Worm (Caenorhabditis elegans) whole organism, L1 larva: Measurements from ENCODE around the gene twk-45.
A peak's percentile ranks its signal among the peaks of the same experiment; 100 is the strongest.

Experiments used
- C04F5.9 ChIP-seq: sonication (generic microtip); optimal IDR thresholded peaks from 2 replicates; lab custom pipeline; 2016; ENCODE audit warnings: missing genetic modification characterization, missing compliant biosample characterization
- C34B4.2 ChIP-seq: sonication (generic microtip); optimal IDR thresholded peaks from 2 replicates; lab custom pipeline; 2017; ENCODE audit warnings: mild to moderate bottlenecking, missing genetic modification characterization, missing compliant biosample characterization
- alr-1 ChIP-seq: fragments of 200-800 bp; sonication (Bioruptor generic); optimal IDR thresholded peaks from 2 replicates; lab custom pipeline; 2018; ENCODE audit warnings: borderline replicate concordance, mild to moderate bottlenecking, missing genetic modification characterization, missing compliant biosample characterization
- blmp-1 ChIP-seq: fragments of 150-350 bp; optimal IDR thresholded peaks from 2 replicates; lab custom pipeline; 2014; ENCODE audit warnings: missing biosample characterization, missing genetic modification characterization
- ceh-8 ChIP-seq: fragments of 200-800 bp; sonication (Bioruptor generic); optimal IDR thresholded peaks from 2 replicates; lab custom pipeline; 2018; ENCODE audit warnings: mild to moderate bottlenecking, missing genetic modification characterization, moderate library complexity, missing compliant biosample characterization
- ceh-90 ChIP-seq: sonication (generic microtip); optimal IDR thresholded peaks from 2 replicates; lab custom pipeline; 2016; ENCODE audit warnings: missing genetic modification characterization, missing compliant biosample characterization
- dpl-1 ChIP-seq, 3 experiments: fragments of 150-350 bp in 2 of 3; sonication (generic microtip) in 1 of 3; optimal IDR thresholded peaks; 2 replicates each; lab custom pipeline; 2014 to 2017; ENCODE audit warnings: missing biosample characterization in 3 of 3, missing genetic modification characterization in 3 of 3, missing genetic modification reagents in 3 of 3
- efl-1 ChIP-seq, 4 experiments: fragments of 150-350 bp; optimal IDR thresholded peaks in 3 of 4; peaks in 1 of 4; 1 replicate in 1 of 4; 2 replicates in 3 of 4; lab custom pipeline; 2014; ENCODE audit warnings: missing biosample characterization in 2 of 4, missing genetic modification characterization in 2 of 4, missing genetic modification reagents in 2 of 4
- efl-3 ChIP-seq: fragments of 200-800 bp; sonication (Bioruptor generic); optimal IDR thresholded peaks from 2 replicates; lab custom pipeline; 2018; ENCODE audit warnings: mild to moderate bottlenecking, missing genetic modification characterization, missing compliant biosample characterization
- elt-2 ChIP-seq: sonication (generic microtip); optimal IDR thresholded peaks from 2 replicates; lab custom pipeline; 2016; ENCODE audit warnings: missing genetic modification characterization, mild to moderate bottlenecking, inconsistent platforms, missing compliant biosample characterization, missing genetic modification reagents
- elt-3 ChIP-seq, 6 experiments: fragments of 150-350 bp in 1 of 6; sonication (generic microtip); optimal IDR thresholded peaks; 2 replicates each; lab custom pipeline; 2017 to 2018; ENCODE audit warnings: missing biosample characterization in 6 of 6, missing genetic modification characterization in 6 of 6, inconsistent platforms in 1 of 6
- ets-5 ChIP-seq: fragments of 200-800 bp; sonication (Bioruptor generic); IDR thresholded peaks from 2 replicates; pipeline ENCODE4 v1.3.6; 2022; ENCODE audit warnings: missing genetic modification characterization, missing compliant biosample characterization
- fkh-10 ChIP-seq: sonication (generic microtip); optimal IDR thresholded peaks from 2 replicates; lab custom pipeline; 2017; ENCODE audit warnings: missing biosample characterization, missing genetic modification reagents, missing genetic modification characterization
- fkh-4 ChIP-seq: sonication (generic microtip); optimal IDR thresholded peaks from 2 replicates; lab custom pipeline; 2016; ENCODE audit warnings: missing compliant biosample characterization, missing genetic modification characterization, borderline replicate concordance
- fos-1 ChIP-seq: fragments of 150-350 bp; optimal IDR thresholded peaks from 2 replicates; lab custom pipeline; 2014; ENCODE audit warnings: missing biosample characterization, missing genetic modification characterization
- hlh-17 ChIP-seq: fragments of 200-800 bp; sonication (Bioruptor generic); optimal IDR thresholded peaks from 2 replicates; lab custom pipeline; 2018; ENCODE audit warnings: missing genetic modification characterization, mild to moderate bottlenecking, missing compliant biosample characterization, moderate library complexity, borderline replicate concordance
- hlh-4 ChIP-seq: sonication (generic microtip); optimal IDR thresholded peaks from 2 replicates; lab custom pipeline; 2016; ENCODE audit warnings: mild to moderate bottlenecking, missing genetic modification characterization, missing compliant biosample characterization
- isw-1 ChIP-seq: fragments of 200-800 bp; sonication (Bioruptor generic); IDR thresholded peaks from 2 replicates; pipeline ENCODE4 v1.3.6; 2022; ENCODE audit warnings: missing genetic modification characterization, missing compliant biosample characterization
- lin-13 ChIP-seq: fragments of 150-350 bp; optimal IDR thresholded peaks from 2 replicates; lab custom pipeline; 2014; ENCODE audit warnings: missing biosample characterization, missing genetic modification reagents, missing genetic modification characterization
- lin-14 ChIP-seq: fragments of 200-800 bp; sonication (Bioruptor generic); optimal IDR thresholded peaks from 2 replicates; lab custom pipeline; 2018; ENCODE audit warnings: mild to moderate bottlenecking, missing genetic modification characterization, moderate library complexity, missing compliant biosample characterization
- lin-15B ChIP-seq: fragments of 150-350 bp; sonication (generic microtip); optimal IDR thresholded peaks from 3 replicates; lab custom pipeline; 2014; ENCODE audit warnings: missing biosample characterization, missing genetic modification characterization
- mab-9 ChIP-seq: fragments of 200-800 bp; sonication (Bioruptor generic); IDR thresholded peaks from 2 replicates; pipeline ENCODE4 v1.3.6; 2022; ENCODE audit warnings: missing genetic modification reagents, missing genetic modification characterization, missing compliant biosample characterization
- mdl-1 ChIP-seq, 2 experiments: fragments of 150-350 bp; optimal IDR thresholded peaks; 2 replicates each; lab custom pipeline; 2014 to 2017; ENCODE audit warnings: missing biosample characterization in 2 of 2, missing genetic modification characterization in 2 of 2, inconsistent platforms in 1 of 2
- nhr-19 ChIP-seq: fragments of 200-800 bp; sonication (Bioruptor generic); conservative IDR thresholded peaks from 2 replicates; pipeline ENCODE4 v1.3.6; 2022; ENCODE audit warnings: missing genetic modification characterization, missing compliant biosample characterization
- nhr-20 ChIP-seq: sonication (generic microtip); optimal IDR thresholded peaks from 2 replicates; lab custom pipeline; 2016; ENCODE audit warnings: mild to moderate bottlenecking, missing genetic modification characterization, missing compliant biosample characterization
- nhr-237 ChIP-seq: fragments of 150-350 bp; optimal IDR thresholded peaks from 2 replicates; lab custom pipeline; 2014; ENCODE audit warnings: missing biosample characterization, missing genetic modification characterization
- nhr-47 ChIP-seq: sonication (generic microtip); optimal IDR thresholded peaks from 2 replicates; lab custom pipeline; 2016; ENCODE audit warnings: mild to moderate bottlenecking, missing genetic modification characterization, moderate library complexity, missing compliant biosample characterization
- nhr-71 ChIP-seq: sonication (generic microtip); optimal IDR thresholded peaks from 2 replicates; lab custom pipeline; 2016; ENCODE audit warnings: mild to moderate bottlenecking, missing genetic modification characterization, moderate library complexity, missing compliant biosample characterization
- nhr-84 ChIP-seq: sonication (generic microtip); optimal IDR thresholded peaks from 2 replicates; lab custom pipeline; 2017; ENCODE audit warnings: missing biosample characterization, missing genetic modification characterization
- rnt-1 ChIP-seq: sonication (generic microtip); optimal IDR thresholded peaks from 2 replicates; lab custom pipeline; 2016; ENCODE audit warnings: mild to moderate bottlenecking, missing genetic modification characterization, moderate library complexity, missing compliant biosample characterization
- snu-23 ChIP-seq: sonication (generic microtip); optimal IDR thresholded peaks from 2 replicates; lab custom pipeline; 2016; ENCODE audit warnings: missing genetic modification characterization, missing compliant biosample characterization
- sup-37 ChIP-seq: fragments of 200-800 bp; sonication (Bioruptor generic); optimal IDR thresholded peaks from 2 replicates; lab custom pipeline; 2018; ENCODE audit warnings: mild to moderate bottlenecking, missing genetic modification characterization, missing compliant biosample characterization
- unc-62 ChIP-seq: fragments of 150-350 bp; optimal IDR thresholded peaks from 2 replicates; lab custom pipeline; 2014; ENCODE audit warnings: missing biosample characterization, missing genetic modification reagents, missing genetic modification characterization
- vab-15 ChIP-seq: sonication (generic microtip); optimal IDR thresholded peaks from 2 replicates; lab custom pipeline; 2017; ENCODE audit warnings: missing genotype, mild to moderate bottlenecking, missing genetic modification characterization, missing compliant biosample characterization
- zip-4 ChIP-seq: fragments of 200-800 bp; sonication (Bioruptor generic); optimal IDR thresholded peaks from 2 replicates; lab custom pipeline; 2018; ENCODE audit warnings: mild to moderate bottlenecking, missing genetic modification characterization, moderate library complexity, missing compliant biosample characterization
- ztf-11 ChIP-seq, 2 experiments: sonication (generic microtip); optimal IDR thresholded peaks; 2 replicates each; lab custom pipeline; 2016 to 2017; ENCODE audit warnings: missing genetic modification characterization in 2 of 2, missing biosample characterization in 1 of 2, missing compliant biosample characterization in 1 of 2
- ztf-4 ChIP-seq: fragments of 150-350 bp; optimal IDR thresholded peaks from 2 replicates; lab custom pipeline; 2014; ENCODE audit warnings: missing biosample characterization, missing genetic modification characterization

The twk-45 gene

DNA sequence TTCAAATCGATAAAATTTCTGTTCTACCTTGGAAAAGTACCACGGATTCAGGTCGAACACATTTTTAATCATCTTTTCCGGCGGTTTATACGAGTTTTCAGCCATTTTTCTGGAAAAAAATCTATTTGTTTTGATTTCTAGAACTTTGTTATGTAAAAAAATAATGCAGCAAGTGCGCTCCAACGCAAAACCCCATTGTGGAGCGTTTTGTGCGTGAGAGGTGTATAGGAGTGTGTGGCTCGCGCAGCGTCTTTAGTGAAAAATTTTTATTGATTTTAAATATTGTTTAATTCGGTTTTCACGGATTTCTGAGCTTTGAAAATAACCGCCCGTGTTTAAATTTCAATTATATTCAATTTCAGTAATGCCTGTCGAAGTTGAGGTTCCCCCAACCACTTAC, 15.9 kb downstream of the twk-45 start, which contains the start of gene Y71H2AM.20 (continued):
- TF ChIP-seq isw-1 (GFP tag; lab: Robert Waterston, UW) (peak; percentile 93), elt-3 (tag; optimal IDR thresholded peaks at IDR 0.05; lab: Kevin White, UChicago) (peak; percentile 82 to 99 (median 96)), nhr-19 (GFP tag; lab: Robert Waterston, UW) (peak; percentile 93), rnt-1 (tag; lab: Kevin White, UChicago) (peak; percentile 95), blmp-1 (tag; lab: Kevin White, UChicago) (peak; percentile 94), ceh-90 (tag; lab: Kevin White, UChicago) (no peak), lin-15B (tag; lab: Kevin White, UChicago) (peak; percentile 99), mdl-1 (tag; optimal IDR thresholded peaks at IDR 0.05; lab: Kevin White, UChicago) (peak in 1 of 2 experiments; percentile 93), lin-14 (GFP tag; lab: Kevin White, UChicago) (peak; percentile 97), ets-5 (GFP tag; lab: Robert Waterston, UW) (no peak), alr-1 (tag; lab: Kevin White, UChicago) (no peak), ceh-8 (GFP tag; lab: Kevin White, UChicago) (peak; percentile 86), nhr-20 (peak; percentile 96), efl-3 (GFP tag; lab: Kevin White, UChicago) (no peak), dpl-1 (GFP tag; optimal IDR thresholded peaks at IDR 0.05; lab: Kevin White, UChicago) (peak; percentile 89 to 92 (median 90)), nhr-84 (tag; lab: Kevin White, UChicago) (no peak), elt-2 (tag; lab: Kevin White, UChicago) (peak; percentile 42), nhr-47 (tag; lab: Kevin White, UChicago) (peak; percentile 95), C04F5.9 (tag; lab: Kevin White, UChicago) (peak; percentile 82), ztf-4 (tag; lab: Kevin White, UChicago) (peak; percentile 87), sup-37 (GFP tag; lab: Kevin White, UChicago) (no peak), efl-1 (optimal IDR thresholded peaks at IDR 0.05; lab: Kevin White, UChicago) (peak; percentile 92 to 95), efl-1 (GFP tag; optimal IDR thresholded peaks at IDR 0.05 in 1 of 2; lab: Kevin White, UChicago) (peak; percentile 87 to 98), C34B4.2 (tag; lab: Kevin White, UChicago) (no peak), nhr-237 (tag; lab: Kevin White, UChicago) (peak; percentile 92), snu-23 (GFP tag; lab: Kevin White, UChicago) (peak; percentile 99), hlh-17 (GFP tag; lab: Kevin White, UChicago) (no peak), fkh-4 (tag; lab: Kevin White, UChicago) (no peak), fkh-10 (GFP tag; lab: Kevin White, UChicago) (peak; percentile 96), lin-13 (GFP tag; lab: Kevin White, UChicago) (peak; percentile 97), nhr-71 (tag; lab: Kevin White, UChicago) (peak; percentile 98)

DNA sequence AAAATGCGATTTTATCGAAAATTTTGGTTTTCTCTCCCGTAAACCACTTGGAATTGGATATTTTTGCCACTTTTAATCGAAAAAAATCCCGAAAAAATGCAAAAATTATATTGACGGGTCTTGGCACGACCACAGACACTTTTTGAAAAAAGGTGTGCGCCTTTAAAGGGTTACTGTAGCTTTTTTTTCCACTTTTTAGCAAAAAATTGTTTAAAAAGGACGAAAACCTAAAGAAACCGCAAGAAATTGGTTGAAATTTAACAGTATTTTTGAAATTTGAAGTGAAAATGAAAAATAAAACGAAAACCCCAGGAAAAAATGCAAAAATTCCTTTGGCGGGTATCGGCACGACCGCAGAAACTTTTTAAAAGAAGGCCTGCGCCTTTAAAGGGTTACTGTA, 19.9 kb downstream of the twk-45 start:
- no peak for TF ChIP-seq sup-37 (GFP tag; lab: Kevin White, UChicago)
- no peak for TF ChIP-seq ztf-11 (tag; optimal IDR thresholded peaks at IDR 0.05; lab: Kevin White, UChicago)
- TF ChIP-seq vab-15 (tag; lab: Kevin White, UChicago): no peak
- no peak for TF ChIP-seq ets-5 (GFP tag; lab: Robert Waterston, UW)
- TF ChIP-seq mdl-1 (tag; optimal IDR thresholded peaks at IDR 0.05; lab: Kevin White, UChicago): no peak
- TF ChIP-seq unc-62 (GFP tag; lab: Kevin White, UChicago): no peak
- TF ChIP-seq nhr-84 (tag; lab: Kevin White, UChicago): no peak
- TF ChIP-seq nhr-71 (tag; lab: Kevin White, UChicago): no peak
- TF ChIP-seq mab-9 (GFP tag; lab: Robert Waterston, UW): no peak
- no peak for TF ChIP-seq fos-1 (tag; lab: Kevin White, UChicago)
- TF ChIP-seq zip-4 (GFP tag; lab: Kevin White, UChicago): no peak
- TF ChIP-seq snu-23 (GFP tag; lab: Kevin White, UChicago): no peak
- TF ChIP-seq hlh-4: no peak
